Worm (Caenorhabditis elegans): ENCODE results near the gene ZK1307.3.

Gene ZK1307.3

ce11 chrII:9662797-9663196, 10.0 kb upstream of the ZK1307.3 start, which contains the start of gene cyp-13A10:
Gene cyp-13A10, minus strand, starts transcription at chrII:9662884.
- no peak for TF ChIP-seq aly-1 (tag; optimal IDR thresholded peaks at IDR 0.05)
- TF ChIP-seq scrt-1 (GFP tag; IDR thresholded peaks at IDR 0.05), result no peak
- no peak for TF ChIP-seq F13C5.2 (tag; optimal IDR thresholded peaks at IDR 0.05)
- no peak for TF ChIP-seq ceh-36 (tag; optimal IDR thresholded peaks at IDR 0.05)
- TF ChIP-seq ets-7 (tag; optimal IDR thresholded peaks at IDR 0.05), result no peak
- no peak for TF ChIP-seq pes-1 (GFP tag; IDR thresholded peaks at IDR 0.05)
- no peak for TF ChIP-seq tra-4 (tag; optimal IDR thresholded peaks at IDR 0.05)
- TF ChIP-seq B0310.2 (tag; optimal IDR thresholded peaks at IDR 0.05), result no peak
- no peak for TF ChIP-seq tbx-37 (GFP tag; conservative IDR thresholded peaks at IDR 0.05)
- TF ChIP-seq tbx-11 (GFP tag; IDR thresholded peaks at IDR 0.05), result no peak
- no peak for TF ChIP-seq hmg-4 (GFP tag; optimal IDR thresholded peaks at IDR 0.05)
- TF ChIP-seq ama-1 (optimal IDR thresholded peaks at IDR 0.05), result no peak
- TF ChIP-seq ceh-13 (GFP tag; optimal IDR thresholded peaks at IDR 0.05), result no peak
- no peak for TF ChIP-seq flt-1 (GFP tag; IDR thresholded peaks at IDR 0.05)
- no peak for TF ChIP-seq hnd-1 (tag; optimal IDR thresholded peaks at IDR 0.05)
- TF ChIP-seq hmbx-1 (tag; optimal IDR thresholded peaks at IDR 0.05), result no peak
- TF ChIP-seq sea-1 (GFP tag; conservative IDR thresholded peaks at IDR 0.05), result no peak

- no peak for TF ChIP-seq ets-7 (tag; optimal IDR thresholded peaks at IDR 0.05)
- no peak for TF ChIP-seq hmbx-1 (tag; optimal IDR thresholded peaks at IDR 0.05)
- TF ChIP-seq aly-1 (tag; optimal IDR thresholded peaks at IDR 0.05), result no peak
- TF ChIP-seq hnd-1 (tag; optimal IDR thresholded peaks at IDR 0.05), result no peak
- no peak for TF ChIP-seq flt-1 (GFP tag; IDR thresholded peaks at IDR 0.05)
- TF ChIP-seq sea-1 (GFP tag; conservative IDR thresholded peaks at IDR 0.05), result no peak
- TF ChIP-seq tra-4 (tag; optimal IDR thresholded peaks at IDR 0.05), result no peak
- TF ChIP-seq hmg-4 (GFP tag; optimal IDR thresholded peaks at IDR 0.05), result no peak
- no peak for TF ChIP-seq tbx-37 (GFP tag; conservative IDR thresholded peaks at IDR 0.05)
- TF ChIP-seq F13C5.2 (tag; optimal IDR thresholded peaks at IDR 0.05), result no peak
Measured at ce11 chrII:9662160-9662559, 9.3 kb upstream of the ZK1307.3 start.

- no peak for TF ChIP-seq hnd-1 (tag; optimal IDR thresholded peaks at IDR 0.05)
- no peak for TF ChIP-seq tbx-11 (GFP tag; IDR thresholded peaks at IDR 0.05)
- no peak for TF ChIP-seq tra-4 (tag; optimal IDR thresholded peaks at IDR 0.05)
- TF ChIP-seq scrt-1 (GFP tag; IDR thresholded peaks at IDR 0.05), result no peak
- no peak for TF ChIP-seq tbx-37 (GFP tag; conservative IDR thresholded peaks at IDR 0.05)
- no peak for TF ChIP-seq flt-1 (GFP tag; IDR thresholded peaks at IDR 0.05)
- TF ChIP-seq F13C5.2 (tag; optimal IDR thresholded peaks at IDR 0.05), result no peak
- TF ChIP-seq ceh-36 (tag; optimal IDR thresholded peaks at IDR 0.05), result no peak
- no peak for TF ChIP-seq pes-1 (GFP tag; IDR thresholded peaks at IDR 0.05)
- no peak for TF ChIP-seq B0310.2 (tag; optimal IDR thresholded peaks at IDR 0.05)
- TF ChIP-seq ceh-13 (GFP tag; optimal IDR thresholded peaks at IDR 0.05), result no peak
Measured at ce11 chrII:9660379-9660778, 7.6 kb upstream of the ZK1307.3 start, which contains the start of gene ZK1320.3. Gene ZK1320.3, minus strand, starts transcription at chrII:9660419.

- TF ChIP-seq tbx-11 (GFP tag; IDR thresholded peaks at IDR 0.05) (no peak), hmg-4 (GFP tag; optimal IDR thresholded peaks at IDR 0.05) (no peak), B0310.2 (tag; optimal IDR thresholded peaks at IDR 0.05) (no peak), tra-4 (tag; optimal IDR thresholded peaks at IDR 0.05) (no peak), F13C5.2 (tag; optimal IDR thresholded peaks at IDR 0.05) (no peak), ets-7 (tag; optimal IDR thresholded peaks at IDR 0.05) (no peak), hnd-1 (tag; optimal IDR thresholded peaks at IDR 0.05) (no peak), sea-1 (GFP tag; conservative IDR thresholded peaks at IDR 0.05) (no peak), scrt-1 (GFP tag; IDR thresholded peaks at IDR 0.05) (no peak), hmbx-1 (tag; optimal IDR thresholded peaks at IDR 0.05) (no peak), pes-1 (GFP tag; IDR thresholded peaks at IDR 0.05) (no peak), tbx-37 (GFP tag; conservative IDR thresholded peaks at IDR 0.05) (no peak)
Measured at ce11 chrII:9658915-9659314, 6.1 kb upstream of the ZK1307.3 start, which contains the start of gene ZK1320.2. Gene ZK1320.2, minus strand, starts transcription at chrII:9659002.

ce11 chrII:9656210-9656755, 3.5 kb upstream of the ZK1307.3 start, which contains the start of gene gstk-1:
Gene gstk-1, plus strand, starts transcription at chrII:9656705.
- TF ChIP-seq tra-4 (tag; optimal IDR thresholded peaks at IDR 0.05) (no peak), tbx-11 (GFP tag; IDR thresholded peaks at IDR 0.05) (no peak), ceh-36 (tag; optimal IDR thresholded peaks at IDR 0.05) (no peak), hnd-1 (tag; optimal IDR thresholded peaks at IDR 0.05) (no peak), hmg-4 (GFP tag; optimal IDR thresholded peaks at IDR 0.05) (no peak), flt-1 (GFP tag; IDR thresholded peaks at IDR 0.05) (no peak), ama-1 (optimal IDR thresholded peaks at IDR 0.05) (no peak), ceh-13 (GFP tag; optimal IDR thresholded peaks at IDR 0.05) (no peak), hmbx-1 (tag; optimal IDR thresholded peaks at IDR 0.05) (no peak), pes-1 (GFP tag; IDR thresholded peaks at IDR 0.05) (no peak), tbx-37 (GFP tag; conservative IDR thresholded peaks at IDR 0.05) (no peak), ets-7 (tag; optimal IDR thresholded peaks at IDR 0.05) (no peak), scrt-1 (GFP tag; IDR thresholded peaks at IDR 0.05) (no peak)

ce11 chrII:9655530-9656139, 2.8 kb upstream of the ZK1307.3 start, which contains the start of gene ZK1307.1:
Gene ZK1307.1, minus strand, starts transcription at chrII:9655580.
- TF ChIP-seq ets-7 (tag; optimal IDR thresholded peaks at IDR 0.05), result no peak
- no peak for TF ChIP-seq scrt-1 (GFP tag; IDR thresholded peaks at IDR 0.05)
- no peak for TF ChIP-seq tbx-11 (GFP tag; IDR thresholded peaks at IDR 0.05)
- no peak for TF ChIP-seq hnd-1 (tag; optimal IDR thresholded peaks at IDR 0.05)
- TF ChIP-seq hmg-4 (GFP tag; optimal IDR thresholded peaks at IDR 0.05), result no peak
- TF ChIP-seq sea-1 (GFP tag; conservative IDR thresholded peaks at IDR 0.05), result no peak
- TF ChIP-seq F13C5.2 (tag; optimal IDR thresholded peaks at IDR 0.05), result no peak
- TF ChIP-seq hmbx-1 (tag; optimal IDR thresholded peaks at IDR 0.05), result no peak

- TF ChIP-seq tbx-37 (GFP tag; conservative IDR thresholded peaks at IDR 0.05), result no peak
Measured at ce11 chrII:9653679-9654078, 860 bp upstream of the ZK1307.3 start, which contains the start of gene ZK1307.2. Gene ZK1307.2, minus strand, starts transcription at chrII:9653952.
